Fruit fly (Drosophila melanogaster) whole organism, wandering third instar larva: ENCODE measurements around the gene CG7378.

Experiments
- Hr78 ChIP-seq: fragments of >200 bp; optimal IDR thresholded peaks from 2 replicates; lab custom pipeline; 2017; ENCODE audit warnings: missing biosample characterization, missing genetic modification characterization
- Hr83 ChIP-seq: fragments of 200-300 bp; sonication (Bioruptor generic); optimal IDR thresholded peaks from 2 replicates; lab custom pipeline; 2016; ENCODE audit warnings: missing biosample characterization, mild to moderate bottlenecking, missing genetic modification characterization, moderate library complexity; ENCODE audit not compliant: poor library complexity, severe bottlenecking
- N ChIP-seq: fragments of >200 bp; optimal IDR thresholded peaks from 2 replicates; lab custom pipeline; 2018; ENCODE audit warnings: missing biosample characterization, missing external identifiers, missing genetic modification characterization
- br ChIP-seq: fragments of 200-800 bp; sonication (Bioruptor generic); optimal IDR thresholded peaks from 2 replicates; lab custom pipeline; 2016; ENCODE audit warnings: missing biosample characterization, missing genetic modification characterization
- brk ChIP-seq: fragments of 200-800 bp; sonication (Bioruptor generic); optimal IDR thresholded peaks from 2 replicates; lab custom pipeline; 2016; ENCODE audit warnings: missing biosample characterization, mild to moderate bottlenecking, missing genetic modification characterization
- ey ChIP-seq: fragments of 200-800 bp; sonication (Bioruptor generic); optimal IDR thresholded peaks from 2 replicates; lab custom pipeline; 2016; ENCODE audit warnings: missing biosample characterization, missing genetic modification characterization
- jim ChIP-seq: fragments of 175-275, 200-325 bp; sonication (Bioruptor generic); optimal IDR thresholded peaks from 2 replicates; lab custom pipeline; 2016; ENCODE audit warnings: missing biosample characterization, mild to moderate bottlenecking, missing genetic modification characterization
- psq ChIP-seq: fragments of 200-800 bp; sonication (Bioruptor generic); optimal IDR thresholded peaks from 3 replicates; lab custom pipeline; 2017; ENCODE audit warnings: missing biosample characterization, mild to moderate bottlenecking, missing genetic modification characterization, moderate library complexity
- tai ChIP-seq: sonication (Bioruptor generic); optimal IDR thresholded peaks from 2 replicates; lab custom pipeline; 2016; ENCODE audit warnings: missing biosample characterization, missing genetic modification characterization

- TF ChIP-seq brk, result no peak
- TF ChIP-seq br, result no peak
- no peak for TF ChIP-seq tai
- no peak for TF ChIP-seq N (GFP tag; lab: Kevin White, UChicago)
- TF ChIP-seq jim (GFP tag; lab: Kevin White, UChicago), result no peak
- no peak for TF ChIP-seq psq (GFP tag; lab: Kevin White, UChicago)
- no peak for TF ChIP-seq Hr83 (GFP tag; lab: Kevin White, UChicago)
- TF ChIP-seq ey (GFP tag; lab: Kevin White, UChicago), result no peak
- no peak for TF ChIP-seq Hr78 (GFP tag; lab: Kevin White, UChicago)
Observed at dm6 chrX:18944139-18944538, 43.9 kb downstream of the CG7378 start.
